Fruit fly (Drosophila melanogaster) whole organism, prepupa: ENCODE data around the gene mRpL32.

ENCODE experiments used
- Blimp-1 ChIP-seq: fragments of 200-800 bp; sonication (Bioruptor generic); optimal IDR thresholded peaks from 3 replicates; lab custom pipeline; 2017; ENCODE audit warnings: missing biosample characterization, missing genetic modification characterization, mild to moderate bottlenecking, moderate library complexity, missing genetic modification reagents
- CG10631 ChIP-seq: fragments of 200-800 bp; sonication (Bioruptor generic); optimal IDR thresholded peaks from 2 replicates; lab custom pipeline; 2016; ENCODE audit warnings: missing biosample characterization, missing genetic modification characterization
- CG10669 ChIP-seq: fragments of 200-800 bp; sonication (Bioruptor generic); optimal IDR thresholded peaks from 3 replicates; lab custom pipeline; 2018; ENCODE audit warnings: missing biosample characterization, mild to moderate bottlenecking, missing genetic modification characterization, moderate library complexity
- CG11294 ChIP-seq: fragments of 200-800 bp; sonication (Bioruptor generic); IDR thresholded peaks from 2 replicates; pipeline ENCODE4 v1.3.6; 2022; ENCODE audit warnings: missing biosample characterization, missing genetic modification characterization
- CG11902 ChIP-seq: fragments of 200-800 bp; sonication (Bioruptor generic); optimal IDR thresholded peaks from 3 replicates; lab custom pipeline; 2016; ENCODE audit warnings: missing biosample characterization, missing genetic modification characterization
- CG15336 ChIP-seq: fragments of 200-800 bp; sonication (Bioruptor generic); IDR thresholded peaks from 2 replicates; pipeline ENCODE4 v1.3.6; 2022; ENCODE audit warnings: missing biosample characterization, missing genetic modification characterization
- CG16779 ChIP-seq: fragments of 200-800 bp; sonication (Bioruptor generic); optimal IDR thresholded peaks from 3 replicates; lab custom pipeline; 2017; ENCODE audit warnings: missing biosample characterization, mild to moderate bottlenecking, missing genetic modification characterization
- CG3032 ChIP-seq: fragments of 200-800 bp; optimal IDR thresholded peaks from 2 replicates; lab custom pipeline; 2019; ENCODE audit warnings: missing biosample characterization, mild to moderate bottlenecking, missing genetic modification characterization, moderate library complexity
- CG34406 ChIP-seq: fragments of 200-800 bp; sonication (Bioruptor generic); optimal IDR thresholded peaks from 3 replicates; lab custom pipeline; 2016; ENCODE audit warnings: missing biosample characterization, missing genetic modification characterization
- CG6276 ChIP-seq: fragments of 200-800 bp; sonication (Bioruptor generic); optimal IDR thresholded peaks from 2 replicates; lab custom pipeline; 2017; ENCODE audit warnings: missing biosample characterization, mild to moderate bottlenecking, missing genetic modification characterization
- CG6792 ChIP-seq: fragments of 200-800 bp; sonication (Bioruptor generic); optimal IDR thresholded peaks from 3 replicates; lab custom pipeline; 2016; ENCODE audit warnings: missing biosample characterization, missing genetic modification characterization
- CG6854 ChIP-seq: fragments of 200-800 bp; sonication (Bioruptor generic); optimal IDR thresholded peaks from 2 replicates; lab custom pipeline; 2017; ENCODE audit warnings: missing biosample characterization, mild to moderate bottlenecking, missing genetic modification characterization
- CG8119 ChIP-seq: fragments of 200-800 bp; sonication (Bioruptor generic); IDR thresholded peaks from 3 replicates; pipeline ENCODE4 v1.3.6; 2022; ENCODE audit warnings: missing biosample characterization, missing genetic modification characterization
- CG8319 ChIP-seq: fragments of 200-800 bp; sonication (Bioruptor generic); optimal IDR thresholded peaks from 3 replicates; lab custom pipeline; 2016; ENCODE audit warnings: missing biosample characterization, missing genetic modification characterization
- Eip75B ChIP-seq: fragments of 200-800 bp; sonication (Bioruptor generic); optimal IDR thresholded peaks from 3 replicates; lab custom pipeline; 2016; ENCODE audit warnings: missing biosample characterization, missing genetic modification characterization
- Eip93F ChIP-seq: fragments of 200-800 bp; sonication (Bioruptor generic); optimal IDR thresholded peaks from 2 replicates; lab custom pipeline; 2016; ENCODE audit warnings: missing biosample characterization, mild to moderate bottlenecking, missing genetic modification characterization
- Ets96B ChIP-seq: fragments of 200-800 bp; optimal IDR thresholded peaks from 2 replicates; lab custom pipeline; 2019; ENCODE audit warnings: missing biosample characterization, mild to moderate bottlenecking, missing genetic modification characterization, moderate library complexity
- Gug ChIP-seq: fragments of 200-800 bp; sonication (Bioruptor generic); IDR thresholded peaks from 2 replicates; pipeline ENCODE4 v1.3.6; 2022; ENCODE audit warnings: missing biosample characterization, missing genetic modification characterization
- Hr38 ChIP-seq: sonication (Bioruptor generic); optimal IDR thresholded peaks from 2 replicates; lab custom pipeline; 2016; ENCODE audit warnings: missing biosample characterization, missing genetic modification characterization
- Hr4 ChIP-seq: fragments of 200-800 bp; sonication (Bioruptor generic); optimal IDR thresholded peaks from 3 replicates; lab custom pipeline; 2016; ENCODE audit warnings: missing biosample characterization, missing genetic modification characterization
- OdsH ChIP-seq: fragments of 200-800 bp; sonication (Bioruptor generic); optimal IDR thresholded peaks from 3 replicates; lab custom pipeline; 2016; ENCODE audit warnings: missing biosample characterization, missing genetic modification characterization
- Smox ChIP-seq: fragments of 200-800 bp; sonication (Bioruptor generic); optimal IDR thresholded peaks from 3 replicates; lab custom pipeline; 2016; ENCODE audit warnings: missing biosample characterization, missing genetic modification characterization
- Sox14 ChIP-seq: fragments of 200-800 bp; sonication (Bioruptor generic); optimal IDR thresholded peaks from 3 replicates; lab custom pipeline; 2016; ENCODE audit warnings: missing biosample characterization, missing genetic modification characterization
- Sox15 ChIP-seq: fragments of 200-800 bp; sonication (Bioruptor generic); optimal IDR thresholded peaks from 3 replicates; lab custom pipeline; 2016; ENCODE audit warnings: missing biosample characterization, missing genetic modification characterization
- cyc ChIP-seq: fragments of 200-800 bp; sonication (Bioruptor generic); optimal IDR thresholded peaks from 3 replicates; lab custom pipeline; 2016; ENCODE audit warnings: missing biosample characterization, missing genetic modification characterization
- dsx ChIP-seq: fragments of 200-800 bp; optimal IDR thresholded peaks from 3 replicates; lab custom pipeline; 2019; ENCODE audit warnings: missing biosample characterization, mild to moderate bottlenecking, missing genetic modification characterization, moderate library complexity; ENCODE audit not compliant: poor library complexity, severe bottlenecking
- eg ChIP-seq: fragments of 200-800 bp; sonication (Bioruptor generic); IDR thresholded peaks from 3 replicates; pipeline ENCODE4 v1.3.6; 2022; ENCODE audit warnings: missing biosample characterization, missing genetic modification characterization
- fd59A ChIP-seq: fragments of 200-800 bp; sonication (Bioruptor generic); optimal IDR thresholded peaks from 2 replicates; lab custom pipeline; 2017; ENCODE audit warnings: missing biosample characterization, mild to moderate bottlenecking, missing genetic modification characterization, missing genetic modification reagents
- lz ChIP-seq: fragments of 200-800 bp; sonication (Bioruptor generic); optimal IDR thresholded peaks from 3 replicates; lab custom pipeline; 2016; ENCODE audit warnings: missing biosample characterization, missing genetic modification characterization
- net ChIP-seq: fragments of 200-800 bp; sonication (Bioruptor generic); optimal IDR thresholded peaks from 3 replicates; lab custom pipeline; 2016; ENCODE audit warnings: missing biosample characterization, missing genetic modification characterization
- pdm3 ChIP-seq: fragments of 200-800 bp; sonication (Bioruptor generic); optimal IDR thresholded peaks from 3 replicates; lab custom pipeline; 2016; ENCODE audit warnings: missing biosample characterization, missing genetic modification characterization
- ss ChIP-seq, 2 experiments: fragments of 200-800 bp; sonication (Bioruptor generic); optimal IDR thresholded peaks; 2 replicates in 1 of 2; 3 replicates in 1 of 2; lab custom pipeline; 2017 to 2018; ENCODE audit warnings: mild to moderate bottlenecking in 2 of 2, missing biosample characterization in 2 of 2, missing genetic modification characterization in 2 of 2, moderate library complexity in 1 of 2
- svp ChIP-seq: fragments of 200-800 bp; sonication (Bioruptor generic); peaks from one replicate; lab custom pipeline; 2016; ENCODE audit warnings: missing biosample characterization, missing genetic modification characterization

Gene mRpL32

dm6 chr3R:31225043-31225681, 27.5 kb upstream of the mRpL32 start (continued):
- TF ChIP-seq CG3032 (no peak), CG6276 (GFP tag; lab: Kevin White, UChicago) (no peak), CG8319 (peak; percentile 52), CG34406 (GFP tag; lab: Kevin White, UChicago) (peak; percentile 84), CG10631 (GFP tag; lab: Kevin White, UChicago) (peak; percentile 25), Blimp-1 (GFP tag; lab: Kevin White, UChicago) (peak; percentile 24), Gug (GFP tag; lab: Robert Waterston, UW) (0 out of 2 replicates have a peak, but pooled peaks have one; percentile 25), CG8119 (GFP tag; lab: Robert Waterston, UW) (peak; percentile 67; the same call in 2 of the 3 replicates), fd59A (GFP tag; lab: Kevin White, UChicago) (peak; percentile 8)
- TF ChIP-seq, all 60 proteins: peak for 36

- TF ChIP-seq Eip75B (GFP tag; lab: Kevin White, UChicago) (no peak), CG15336 (GFP tag; lab: Robert Waterston, UW) (no peak), CG11902 (GFP tag; lab: Kevin White, UChicago) (no peak), CG8319 (no peak), dsx (no peak), pdm3 (no peak), Hr4 (GFP tag; lab: Kevin White, UChicago) (no peak), CG10631 (GFP tag; lab: Kevin White, UChicago) (no peak), svp (no peak), Ets96B (tag; lab: Kevin White, UChicago) (no peak), Sox15 (GFP tag; lab: Kevin White, UChicago) (no peak), Sox14 (GFP tag; lab: Kevin White, UChicago) (no peak), CG11294 (GFP tag; lab: Robert Waterston, UW) (no peak), CG6854 (GFP tag; lab: Kevin White, UChicago) (no peak), OdsH (no peak)
- TF ChIP-seq, all 60 proteins: peak for 0
These were observed 21.5 kb upstream of the mRpL32 start for dm6 chr3R:31231134-31231533.

dm6 chr3R:31232236-31232635, 20.4 kb upstream of the mRpL32 start, which contains the start of gene CG15563:
Gene CG15563, minus strand, starts transcription at chr3R:31232336.
- no peak for TF ChIP-seq dsx
- TF ChIP-seq lz (GFP tag; lab: Kevin White, UChicago): no peak
- TF ChIP-seq Blimp-1 (GFP tag; lab: Kevin White, UChicago): no peak

dm6 chr3R:31235262-31235661, 17.4 kb upstream of the mRpL32 start, which contains the start of gene CG15564:
Gene CG15564, minus strand, starts transcription at chr3R:31235362.
- TF ChIP-seq Smox (GFP tag; lab: Kevin White, UChicago) (no peak), Blimp-1 (GFP tag; lab: Kevin White, UChicago) (no peak), CG11902 (GFP tag; lab: Kevin White, UChicago) (no peak), Eip93F (GFP tag; lab: Kevin White, UChicago) (no peak), CG34406 (GFP tag; lab: Kevin White, UChicago) (no peak), CG10669 (GFP tag; lab: Kevin White, UChicago) (no peak), cyc (no peak), Hr38 (GFP tag; lab: Kevin White, UChicago) (no peak), CG8119 (GFP tag; lab: Robert Waterston, UW) (no peak), net (no peak), Eip75B (GFP tag; lab: Kevin White, UChicago) (no peak), eg (GFP tag; lab: Robert Waterston, UW) (no peak), Gug (GFP tag; lab: Robert Waterston, UW) (no peak), CG6792 (GFP tag; lab: Kevin White, UChicago) (no peak), ss (GFP tag; optimal IDR thresholded peaks at IDR 0.05; lab: Kevin White, UChicago) (no peak), Sox15 (GFP tag; lab: Kevin White, UChicago) (no peak), CG16779 (tag; lab: Kevin White, UChicago) (no peak), svp (no peak), CG3032 (no peak)
